Worm (Caenorhabditis elegans): ENCODE results near the gene ZC239.16.

- no peak for TF ChIP-seq ceh-18 (tag; optimal IDR thresholded peaks at IDR 0.05)
- no peak for TF ChIP-seq ztf-16 (tag; optimal IDR thresholded peaks at IDR 0.05)
- no peak for TF ChIP-seq ama-1 (optimal IDR thresholded peaks at IDR 0.05)
- no peak for TF ChIP-seq sox-2 (GFP tag; IDR thresholded peaks at IDR 0.05)
- no peak for TF ChIP-seq nhr-232 (tag; optimal IDR thresholded peaks at IDR 0.05)
- TF ChIP-seq sox-4 (tag; optimal IDR thresholded peaks at IDR 0.05): no peak
- no peak for TF ChIP-seq unc-3 (GFP tag; conservative IDR thresholded peaks at IDR 0.05)
- TF ChIP-seq unc-3 (tag; optimal IDR thresholded peaks at IDR 0.05): no peak
- no peak for TF ChIP-seq ceh-9 (tag; optimal IDR thresholded peaks at IDR 0.05)
Measured at ce11 chrII:3262504-3262903, 37.4 kb upstream of the ZC239.16 start, which contains the start of gene F02E11.2.
